Fruit fly (Drosophila melanogaster) whole organism, embryonic: Measurements from ENCODE around the gene Syx5.

Source experiments
- Ada2b ChIP-seq: fragments of 200-800 bp; sonication (Bioruptor generic); IDR thresholded peaks from 2 replicates; pipeline ENCODE4 v1.3.6; 2022; ENCODE audit warnings: missing biosample characterization, missing genetic modification characterization
- Atf-2 ChIP-seq: fragments of 200-800 bp; sonication (Bioruptor generic); optimal IDR thresholded peaks from 2 replicates; lab custom pipeline; 2016; ENCODE audit warnings: missing biosample characterization, missing genetic modification characterization
- C15 ChIP-seq: fragments of 200-800 bp; sonication (Bioruptor generic); IDR thresholded peaks from 3 replicates; pipeline ENCODE4 v1.3.6; 2022; ENCODE audit warnings: missing biosample characterization, missing genetic modification characterization
- CG10431 ChIP-seq: fragments of 200-800 bp; sonication (Bioruptor generic); optimal IDR thresholded peaks from 3 replicates; lab custom pipeline; 2018; ENCODE audit warnings: missing biosample characterization, mild to moderate bottlenecking, missing genetic modification characterization
- CG11093 ChIP-seq: fragments of 200-800 bp; sonication (Bioruptor generic); IDR thresholded peaks from 3 replicates; pipeline ENCODE4 v1.3.6; 2022; ENCODE audit warnings: missing biosample characterization, missing genetic modification characterization
- CG12659 ChIP-seq: fragments of 200-800 bp; sonication (Bioruptor generic); optimal IDR thresholded peaks from 3 replicates; lab custom pipeline; 2017; ENCODE audit warnings: mild to moderate bottlenecking, missing biosample characterization, missing genetic modification reagents, missing genetic modification characterization
- CG12744 ChIP-seq: fragments of 200-800 bp; sonication (Bioruptor generic); optimal IDR thresholded peaks from 2 replicates; lab custom pipeline; 2016; ENCODE audit warnings: missing biosample characterization, missing genetic modification characterization
- CG12942 ChIP-seq: fragments of 200-800 bp; sonication (Bioruptor generic); optimal IDR thresholded peaks from 3 replicates; lab custom pipeline; 2016; ENCODE audit warnings: missing biosample characterization, missing genetic modification characterization
- CG13894 ChIP-seq: fragments of 200-800 bp; sonication (Bioruptor generic); optimal IDR thresholded peaks from 3 replicates; lab custom pipeline; 2018; ENCODE audit warnings: missing biosample characterization, mild to moderate bottlenecking, missing genetic modification characterization, moderate library complexity
- CG15514 ChIP-seq: fragments of 200-800 bp; sonication (Bioruptor generic); optimal IDR thresholded peaks from 3 replicates; lab custom pipeline; 2017; ENCODE audit warnings: missing biosample characterization, missing genetic modification characterization, mild to moderate bottlenecking, moderate library complexity, missing genetic modification reagents
- CG17186 ChIP-seq: fragments of 200-800 bp; sonication (Bioruptor generic); optimal IDR thresholded peaks from 3 replicates; lab custom pipeline; 2017; ENCODE audit warnings: missing biosample characterization, missing genetic modification reagents, missing genetic modification characterization
- CG17612 ChIP-seq: fragments of 200-800 bp; sonication (Bioruptor generic); IDR thresholded peaks from 2 replicates; pipeline ENCODE4 v1.3.6; 2022; ENCODE audit warnings: missing biosample characterization, missing genetic modification characterization
- CG2889 ChIP-seq: fragments of 200-800 bp; sonication (Bioruptor generic); IDR thresholded peaks from 3 replicates; pipeline ENCODE4 v1.3.6; 2022; ENCODE audit warnings: missing biosample characterization, missing genetic modification characterization
- CG31365 ChIP-seq: fragments of 200-800 bp; sonication (Bioruptor generic); optimal IDR thresholded peaks from 2 replicates; lab custom pipeline; 2018; ENCODE audit warnings: missing biosample characterization, mild to moderate bottlenecking, missing genetic modification characterization
- CG43689 ChIP-seq: fragments of 200-800 bp; sonication (Bioruptor generic); IDR thresholded peaks from 2 replicates; pipeline ENCODE4 v1.3.6; 2022; ENCODE audit warnings: missing biosample characterization, missing genetic modification characterization
- CG6272 ChIP-seq: fragments of 200-800 bp; sonication (Bioruptor generic); IDR thresholded peaks from 2 replicates; pipeline ENCODE4 v1.3.6; 2022; ENCODE audit warnings: missing biosample characterization, missing genetic modification characterization
- CG6683 ChIP-seq: fragments of 200-800 bp; sonication (Bioruptor generic); optimal IDR thresholded peaks from 2 replicates; lab custom pipeline; 2017; ENCODE audit warnings: missing biosample characterization, mild to moderate bottlenecking, missing genetic modification characterization, missing genetic modification reagents
- CG7745 ChIP-seq: fragments of 200-800 bp; sonication (Bioruptor generic); optimal IDR thresholded peaks from 2 replicates; lab custom pipeline; 2018; ENCODE audit warnings: missing biosample characterization, mild to moderate bottlenecking, missing genetic modification characterization, moderate library complexity
- CG8924 ChIP-seq: fragments of 200-800 bp; optimal IDR thresholded peaks from 3 replicates; lab custom pipeline; 2019; ENCODE audit warnings: missing biosample characterization, mild to moderate bottlenecking, missing genetic modification characterization, moderate library complexity
- Gug ChIP-seq: fragments of 200-800 bp; sonication (Bioruptor generic); IDR thresholded peaks from 4 replicates; pipeline ENCODE4 v1.3.6; 2022; ENCODE audit warnings: missing biosample characterization, missing genetic modification characterization
- HLH3B ChIP-seq: fragments of 200-800 bp; sonication (Bioruptor generic); IDR thresholded peaks from 2 replicates; pipeline ENCODE4 v1.3.6; 2022; ENCODE audit warnings: missing biosample characterization, missing genetic modification characterization
- HLH4C ChIP-seq: fragments of 200-800 bp; sonication (Bioruptor generic); IDR thresholded peaks from 3 replicates; pipeline ENCODE4 v1.3.6; 2022; ENCODE audit warnings: missing biosample characterization, missing genetic modification characterization; ENCODE audit not compliant: partially characterized antibody
- HLHmδ ChIP-seq: fragments of 200-800 bp; sonication (Bioruptor generic); optimal IDR thresholded peaks from 2 replicates; lab custom pipeline; 2018; ENCODE audit warnings: missing biosample characterization, mild to moderate bottlenecking, missing genetic modification characterization, moderate library complexity
- Hand ChIP-seq: fragments of 200-800 bp; sonication (Bioruptor generic); optimal IDR thresholded peaks from 2 replicates; lab custom pipeline; 2017; ENCODE audit warnings: mild to moderate bottlenecking, missing biosample characterization, missing genetic modification reagents, missing genetic modification characterization
- Jarid2 ChIP-seq: fragments of 200-800 bp; sonication (Bioruptor generic); optimal IDR thresholded peaks from 3 replicates; lab custom pipeline; 2017; ENCODE audit warnings: mild to moderate bottlenecking, missing biosample characterization, missing genetic modification reagents, missing genetic modification characterization
- Mrtf ChIP-seq: fragments of 200-800 bp; sonication (Bioruptor generic); IDR thresholded peaks from 3 replicates; pipeline ENCODE4 v1.3.6; 2022; ENCODE audit warnings: missing biosample characterization, missing genetic modification characterization
- NK7.1 ChIP-seq: fragments of 200-800 bp; sonication (Bioruptor generic); optimal IDR thresholded peaks from 3 replicates; lab custom pipeline; 2016; ENCODE audit warnings: missing biosample characterization, missing genetic modification characterization
- Rfx ChIP-seq: fragments of 200-800 bp; sonication (Bioruptor generic); IDR thresholded peaks from 2 replicates; pipeline ENCODE4 v1.3.6; 2022; ENCODE audit warnings: missing biosample characterization, missing genetic modification characterization
- Sry-δ ChIP-seq: fragments of 200-800 bp; sonication (Bioruptor generic); optimal IDR thresholded peaks from 2 replicates; lab custom pipeline; 2016; ENCODE audit warnings: missing biosample characterization, missing genetic modification characterization
- ap ChIP-seq: fragments of 200-800 bp; sonication (Bioruptor generic); IDR thresholded peaks from 2 replicates; pipeline ENCODE4 v1.3.6; 2022; ENCODE audit warnings: missing biosample characterization, missing genetic modification characterization
- ase ChIP-seq: fragments of 200-800 bp; sonication (Bioruptor generic); IDR thresholded peaks from 3 replicates; pipeline ENCODE4 v1.3.6; 2022; ENCODE audit warnings: missing biosample characterization, missing genetic modification characterization
- bcd ChIP-seq: fragments of 200-800 bp; sonication (Bioruptor generic); optimal IDR thresholded peaks from 2 replicates; lab custom pipeline; 2017; ENCODE audit warnings: missing biosample characterization, mild to moderate bottlenecking, missing genetic modification characterization
- cato ChIP-seq: fragments of 200-800 bp; sonication (Bioruptor generic); optimal IDR thresholded peaks from 2 replicates; lab custom pipeline; 2016; ENCODE audit warnings: missing biosample characterization, missing genetic modification characterization, borderline replicate concordance
- dpn ChIP-seq, 2 experiments: fragments of 200-800 bp; sonication (Bioruptor generic); optimal IDR thresholded peaks; 3 replicates each; lab custom pipeline; 2016; ENCODE audit warnings: missing biosample characterization in 2 of 2, missing genetic modification characterization in 2 of 2
- eyg ChIP-seq: fragments of 200-800 bp; sonication (Bioruptor generic); optimal IDR thresholded peaks from 3 replicates; lab custom pipeline; 2016; ENCODE audit warnings: missing biosample characterization, missing genetic modification characterization
- gcm2 ChIP-seq: fragments of 200-800 bp; sonication (Bioruptor generic); optimal IDR thresholded peaks from 2 replicates; lab custom pipeline; 2016; ENCODE audit warnings: missing biosample characterization, missing genetic modification characterization
- gfzf ChIP-seq: fragments of 200-800 bp; sonication (Bioruptor generic); optimal IDR thresholded peaks from 2 replicates; lab custom pipeline; 2016; ENCODE audit warnings: missing biosample characterization, mild to moderate bottlenecking, missing genetic modification characterization, moderate library complexity
- jigr1 ChIP-seq: fragments of 200-800 bp; sonication (Bioruptor generic); IDR thresholded peaks from 3 replicates; pipeline ENCODE4 v1.3.6; 2022; ENCODE audit warnings: missing biosample characterization, missing genetic modification characterization
- ken ChIP-seq: fragments of 200-800 bp; sonication (Bioruptor generic); IDR thresholded peaks from 3 replicates; pipeline ENCODE4 v1.3.6; 2022; ENCODE audit warnings: missing biosample characterization, missing genetic modification characterization
- lov ChIP-seq, 2 experiments: fragments of 200-800 bp in 1 of 2; fragments of >200 bp in 1 of 2; sonication (Bioruptor generic) in 1 of 2; IDR thresholded peaks in 1 of 2; optimal IDR thresholded peaks in 1 of 2; 2 replicates in 1 of 2; 3 replicates in 1 of 2; pipeline versions ENCODE4 v1.3.6 to Lab custom; 2017 to 2022; ENCODE audit warnings: missing biosample characterization in 1 of 2, missing genetic modification characterization in 1 of 2
- pan ChIP-seq, 4 experiments: fragments of >200 bp in 3 of 4; fragments of 200-800 bp in 1 of 4; sonication (Bioruptor generic) in 1 of 4; optimal IDR thresholded peaks in 3 of 4; IDR thresholded peaks in 1 of 4; 2 replicates each; pipeline versions ENCODE4 v1.3.6 to Lab custom; 2017 to 2022; ENCODE audit warnings: missing biosample characterization in 2 of 4, missing genetic modification characterization in 2 of 4, mixed read lengths in 1 of 4
- peb ChIP-seq: fragments of 200-800 bp; sonication (Bioruptor generic); IDR thresholded peaks from 2 replicates; pipeline ENCODE4 v1.3.6; 2022; ENCODE audit warnings: missing biosample characterization, missing genetic modification characterization
- pho ChIP-seq: fragments of 200-800 bp; sonication (Bioruptor generic); optimal IDR thresholded peaks from 2 replicates; lab custom pipeline; 2016; ENCODE audit warnings: missing biosample characterization, missing genetic modification characterization
- row ChIP-seq: fragments of 200-800 bp; sonication (Bioruptor generic); IDR thresholded peaks from 3 replicates; pipeline ENCODE4 v1.3.6; 2022; ENCODE audit warnings: missing biosample characterization, missing genetic modification characterization
- salm ChIP-seq: fragments of 200-800 bp; sonication (Bioruptor generic); optimal IDR thresholded peaks from 2 replicates; lab custom pipeline; 2018; ENCODE audit warnings: missing biosample characterization, mild to moderate bottlenecking, missing genetic modification characterization
- sqz ChIP-seq: fragments of 200-800 bp; sonication (Bioruptor generic); optimal IDR thresholded peaks from 3 replicates; lab custom pipeline; 2018; ENCODE audit warnings: missing biosample characterization, mild to moderate bottlenecking, missing genetic modification characterization
- stc ChIP-seq: fragments of 200-800 bp; sonication (Bioruptor generic); IDR thresholded peaks from 2 replicates; pipeline ENCODE4 v1.3.6; 2022; ENCODE audit warnings: missing biosample characterization, missing genetic modification characterization
- tx ChIP-seq: fragments of 200-800 bp; sonication (Bioruptor generic); optimal IDR thresholded peaks from 2 replicates; lab custom pipeline; 2016; ENCODE audit warnings: missing biosample characterization, missing genetic modification characterization
- vvl ChIP-seq: fragments of 200-800 bp; sonication (Bioruptor generic); IDR thresholded peaks from 2 replicates; pipeline ENCODE4 v1.3.6; 2022; ENCODE audit warnings: missing biosample characterization, missing genetic modification characterization

Syx5 gene

dm6 chr2L:16329102-16329520 is 22.0 kb downstream of the Syx5 start, which contains the start of gene mRpL4 (continued):
- TF ChIP-seq peb (GFP tag; lab: Robert Waterston, UW): no peak
- TF ChIP-seq Sry-δ: peak; percentile 87
- TF ChIP-seq vvl (GFP tag; lab: Robert Waterston, UW): peak; percentile 69
- peak; percentile 78 for TF ChIP-seq CG12942
- peak; percentile 65 for TF ChIP-seq CG15514 (GFP tag; lab: Kevin White, UChicago)
- no peak; the same call in 1 of the 3 replicates for TF ChIP-seq ase (GFP tag; lab: Robert Waterston, UW)
- TF ChIP-seq eyg (GFP tag; lab: Kevin White, UChicago): no peak
- peak; percentile 75 for TF ChIP-seq pho (GFP tag; lab: Kevin White, UChicago)
- TF ChIP-seq NK7.1 (GFP tag; lab: Kevin White, UChicago): no peak
- peak; percentile 80 for TF ChIP-seq CG12659 (GFP tag; lab: Kevin White, UChicago)
- no peak for TF ChIP-seq lov (optimal IDR thresholded peaks at IDR 0.05; lab: Kevin White, UChicago)
- peak; percentile 58; the same call in 1 of the 3 replicates for TF ChIP-seq lov (GFP tag; IDR thresholded peaks at IDR 0.05; lab: Robert Waterston, UW)
- no peak for TF ChIP-seq CG6683 (GFP tag; lab: Kevin White, UChicago)
- TF ChIP-seq Ada2b: peak; percentile 41; the same call in 1 of the 2 replicates
- no peak for TF ChIP-seq pan (optimal IDR thresholded peaks at IDR 0.05; lab: Kevin White, UChicago)
- peak in 1 of 2 experiments; percentile 85 for TF ChIP-seq pan (GFP tag; optimal IDR thresholded peaks at IDR 0.05 in 1 of 2, IDR thresholded peaks at IDR 0.05 in 1 of 2)
- no peak for TF ChIP-seq Jarid2 (GFP tag; lab: Kevin White, UChicago)
- peak; percentile 97 for TF ChIP-seq HLH4C (GFP tag; lab: Robert Waterston, UW)
- peak; percentile 59 for TF ChIP-seq CG13894
- peak; percentile 74 for TF ChIP-seq CG6272 (GFP tag; lab: Robert Waterston, UW)
- 0 out of 3 replicates have a peak, but pooled peaks have one; percentile 26 for TF ChIP-seq C15 (GFP tag; lab: Robert Waterston, UW)
- peak; percentile 22; the same call in 1 of the 2 replicates for TF ChIP-seq stc (GFP tag; lab: Robert Waterston, UW)
- no peak for TF ChIP-seq sqz
- TF ChIP-seq CG31365 (tag; lab: Kevin White, UChicago): no peak
- TF ChIP-seq gcm2 (GFP tag; lab: Kevin White, UChicago): peak; percentile 58
- 0 out of 3 replicates have a peak, but pooled peaks have one; percentile 42 for TF ChIP-seq CG2889
- peak; percentile 18 for TF ChIP-seq gfzf
- no peak for TF ChIP-seq HLHmδ (GFP tag; lab: Kevin White, UChicago)
- TF ChIP-seq CG11093 (GFP tag; lab: Robert Waterston, UW): peak; percentile 18; the same call in 1 of the 3 replicates
- peak; percentile 47 for TF ChIP-seq CG12744 (GFP tag; lab: Kevin White, UChicago)
- TF ChIP-seq Gug (GFP tag; lab: Robert Waterston, UW): peak; percentile 84
- peak; percentile 57 for TF ChIP-seq CG8924 (tag; lab: Kevin White, UChicago)
- no peak for TF ChIP-seq jigr1 (GFP tag; lab: Robert Waterston, UW)
- TF ChIP-seq row: peak; percentile 93
- TF ChIP-seq Rfx (GFP tag; lab: Robert Waterston, UW): peak; percentile 81; the same call in 1 of the 2 replicates
- peak; percentile 84 for TF ChIP-seq CG17186
- peak; percentile 50 for TF ChIP-seq cato
- no peak for TF ChIP-seq ap (GFP tag; lab: Robert Waterston, UW)
- TF ChIP-seq dpn (GFP tag; optimal IDR thresholded peaks at IDR 0.05; lab: Kevin White, UChicago): peak; percentile 79 to 84
- peak; percentile 40 for TF ChIP-seq Atf-2 (GFP tag; lab: Kevin White, UChicago)
- TF ChIP-seq ken (GFP tag; lab: Robert Waterston, UW): peak; percentile 65; the same call in 1 of the 3 replicates
- peak; percentile 76 for TF ChIP-seq tx (GFP tag; lab: Kevin White, UChicago)
- no peak for TF ChIP-seq CG10431 (GFP tag; lab: Kevin White, UChicago)
- no peak for TF ChIP-seq CG7745 (tag; lab: Kevin White, UChicago)
- TF ChIP-seq bcd (GFP tag; lab: Kevin White, UChicago): peak; percentile 60
- TF ChIP-seq HLH3B (GFP tag; lab: Robert Waterston, UW): peak; percentile 48; the same call in 1 of the 2 replicates
- TF ChIP-seq CG43689 (GFP tag; lab: Robert Waterston, UW): no peak
- peak; percentile 31; the same call in 1 of the 2 replicates for TF ChIP-seq CG17612 (GFP tag; lab: Robert Waterston, UW)
- no peak; the same call in 2 of the 3 replicates for TF ChIP-seq Mrtf (GFP tag; lab: Robert Waterston, UW)
- TF ChIP-seq Hand: no peak
- no peak for TF ChIP-seq salm (tag; lab: Kevin White, UChicago)
